Worm (Caenorhabditis elegans): ENCODE data around the gene C47E8.1.

- TF ChIP-seq dmd-4 (tag; optimal IDR thresholded peaks at IDR 0.05; ENCODE audit: borderline replicate concordance) (no peak), ets-4 (tag; optimal IDR thresholded peaks at IDR 0.05) (no peak), pha-4 (tag; optimal IDR thresholded peaks at IDR 0.05) (no peak), ama-1 (optimal IDR thresholded peaks at IDR 0.05) (no peak), hlh-8 (tag; optimal IDR thresholded peaks at IDR 0.05) (no peak), nhr-11 (tag; optimal IDR thresholded peaks at IDR 0.05) (no peak), ceh-34 (tag; optimal IDR thresholded peaks at IDR 0.05) (no peak), hlh-13 (GFP tag; optimal IDR thresholded peaks at IDR 0.05) (no peak), ceh-6 (GFP tag; optimal IDR thresholded peaks at IDR 0.05) (no peak)
Observed at ce11 chrV:14620835-14621234, 45.0 kb upstream of the C47E8.1 start, which contains the start of gene hot-1.
